Worm (Caenorhabditis elegans): ENCODE measurements around the gene Y57G11C.48.

ce11 chrIV:14903188-14903587 is 40.9 kb downstream of the Y57G11C.48 start:
- no peak for TF ChIP-seq flt-1 (GFP tag; IDR thresholded peaks at IDR 0.05)
- TF ChIP-seq ztf-23 (GFP tag; IDR thresholded peaks at IDR 0.05), result no peak
- TF ChIP-seq ref-1 (GFP tag; conservative IDR thresholded peaks at IDR 0.05), result no peak
- no peak for TF ChIP-seq T22C8.4 (GFP tag; IDR thresholded peaks at IDR 0.05)
- no peak for TF ChIP-seq tab-1 (GFP tag; IDR thresholded peaks at IDR 0.05)
